Worm (Caenorhabditis elegans) whole organism, midembryonic: ENCODE results near the gene C27F2.9.

Experiments used
- T22C8.4 ChIP-seq: fragments of 200-800 bp; sonication (Bioruptor generic); IDR thresholded peaks from 2 replicates; pipeline ENCODE4 v1.3.6; 2022; ENCODE audit warnings: missing genetic modification characterization, missing compliant biosample characterization
- cog-1 ChIP-seq: sonication (generic microtip); optimal IDR thresholded peaks from 2 replicates; lab custom pipeline; 2016; ENCODE audit warnings: missing genetic modification characterization, missing compliant biosample characterization
- flt-1 ChIP-seq: fragments of 200-800 bp; sonication (Bioruptor generic); IDR thresholded peaks from 2 replicates; pipeline ENCODE4 v1.3.6; 2022; ENCODE audit warnings: missing genetic modification characterization, missing compliant biosample characterization
- klf-2 ChIP-seq: fragments of 200-800 bp; sonication (Bioruptor generic); conservative IDR thresholded peaks from 2 replicates; pipeline ENCODE4 v1.3.6; 2022; ENCODE audit warnings: missing genetic modification reagents, missing genetic modification characterization, missing compliant biosample characterization
- med-1 ChIP-seq: sonication (generic microtip); optimal IDR thresholded peaks from 2 replicates; lab custom pipeline; 2017; ENCODE audit warnings: missing genetic modification characterization, mild to moderate bottlenecking, missing compliant biosample characterization, antibody characterized with exemption, missing genetic modification reagents; ENCODE audit not compliant: insufficient read depth
- ref-1 ChIP-seq: fragments of 200-800 bp; sonication (Bioruptor generic); conservative IDR thresholded peaks from 2 replicates; pipeline ENCODE4 v1.3.6; 2022; ENCODE audit warnings: missing genetic modification reagents, missing genetic modification characterization, missing compliant biosample characterization
- tab-1 ChIP-seq: fragments of 200-800 bp; sonication (Bioruptor generic); IDR thresholded peaks from 2 replicates; pipeline ENCODE4 v1.3.6; 2022; ENCODE audit warnings: missing genetic modification characterization, missing compliant biosample characterization
- ztf-23 ChIP-seq: fragments of 200-800 bp; sonication (Bioruptor generic); IDR thresholded peaks from 2 replicates; pipeline ENCODE4 v1.3.6; 2022; ENCODE audit warnings: missing genetic modification reagents, missing genetic modification characterization, missing compliant biosample characterization

DNA sequence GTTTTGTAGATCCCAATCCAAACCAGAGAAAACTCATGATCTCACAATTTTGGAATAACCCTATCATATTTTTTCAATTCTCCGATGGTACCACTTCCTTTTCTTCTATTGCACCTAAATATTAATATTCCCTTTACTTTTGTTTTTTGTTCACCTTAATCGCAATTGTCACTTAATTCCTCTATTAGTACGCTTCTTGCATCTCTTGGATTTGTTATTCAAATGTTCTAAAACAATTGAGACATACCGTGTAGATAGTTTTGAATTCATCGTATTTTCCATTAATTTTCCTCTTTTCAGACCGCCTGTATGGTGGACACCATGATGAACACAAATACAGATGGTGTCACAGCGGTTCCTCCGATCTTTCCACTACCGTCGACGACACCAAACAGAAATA lies 11.0 kb downstream of the C27F2.9 start, which contains the start of gene flh-2:
- TF ChIP-seq ref-1 (GFP tag; lab: Robert Waterston, UW) (no peak), tab-1 (no peak), med-1 (GFP tag; lab: Kevin White, UChicago) (no peak), cog-1 (tag; lab: Kevin White, UChicago) (no peak), klf-2 (GFP tag; lab: Robert Waterston, UW) (no peak), T22C8.4 (no peak), ztf-23 (GFP tag; lab: Robert Waterston, UW) (no peak), flt-1 (GFP tag; lab: Robert Waterston, UW) (no peak)
